Fruit fly (Drosophila melanogaster) whole organism: ENCODE results near the gene Pmi.

Experiments
- CG8478 ChIP-seq: fragments of >200 bp; optimal IDR thresholded peaks from 2 replicates; lab custom pipeline; 2018; ENCODE audit warnings: inconsistent platforms
- Dll ChIP-seq: fragments of >200 bp; optimal IDR thresholded peaks from 2 replicates; lab custom pipeline; 2017
- pan ChIP-seq: fragments of >200 bp; optimal IDR thresholded peaks from 2 replicates; lab custom pipeline; 2017
- psq ChIP-seq: fragments of >200 bp; optimal IDR thresholded peaks from 2 replicates; lab custom pipeline; 2017
- usp ChIP-seq: fragments of >200 bp; optimal IDR thresholded peaks from 2 replicates; lab custom pipeline; 2017; ENCODE audit warnings: missing biosample characterization, missing genetic modification characterization, mixed read lengths

DNA sequence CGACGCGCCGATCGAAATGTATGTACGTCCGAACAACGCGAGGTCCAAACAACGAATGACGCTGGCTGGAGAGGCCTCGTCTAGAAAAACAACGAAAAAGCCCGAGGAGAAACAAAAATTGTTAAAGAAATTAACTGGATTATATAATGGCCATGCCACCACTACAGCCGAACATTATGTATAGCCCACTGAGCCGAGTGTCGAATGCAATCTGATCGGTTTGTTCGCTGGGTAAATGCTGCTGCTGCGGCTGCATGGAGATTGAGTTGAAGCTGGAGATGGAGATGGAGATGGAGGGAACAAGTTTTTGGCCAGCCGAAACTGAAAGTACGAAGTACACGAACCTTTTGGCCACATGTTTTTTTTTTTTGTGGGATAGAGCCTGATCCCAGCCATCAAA is 6.8 kb downstream of the Pmi start, which contains the start of gene Cralbp:
- TF ChIP-seq pan (lab: Kevin White, UChicago) (no peak), psq (lab: Kevin White, UChicago) (no peak), usp (no peak), Dll (lab: Kevin White, UChicago) (no peak), CG8478 (no peak)
